Worm (Caenorhabditis elegans): ENCODE data around the gene F35B12.10.

Gene F35B12.10

DNA sequence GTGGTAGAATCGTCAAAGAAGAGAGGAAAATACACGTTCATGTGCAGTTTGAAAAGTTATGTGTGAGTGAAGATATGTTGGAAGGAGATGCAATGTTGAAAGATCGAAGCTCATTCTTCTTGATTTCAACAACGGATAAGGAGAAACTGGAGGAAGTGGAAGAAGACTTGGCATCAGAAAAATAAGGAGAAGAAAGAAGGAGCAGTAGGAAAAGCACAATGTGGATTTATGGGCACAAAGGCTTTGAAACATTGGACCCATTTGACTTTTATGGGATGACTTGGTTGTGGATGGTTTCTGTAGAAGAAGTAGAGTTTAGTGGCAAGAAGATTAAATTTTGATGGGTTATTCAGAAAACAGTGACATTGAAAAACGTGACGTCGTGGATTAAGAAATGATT, 9.0 kb downstream of the F35B12.10 start:
- TF ChIP-seq nhr-10 (tag; optimal IDR thresholded peaks at IDR 0.05) (no peak), crh-2 (tag; optimal IDR thresholded peaks at IDR 0.05) (no peak), nhr-25 (tag; optimal IDR thresholded peaks at IDR 0.05) (no peak), snpc-4 (tag; optimal IDR thresholded peaks at IDR 0.05) (no peak), mab-5 (tag; optimal IDR thresholded peaks at IDR 0.05) (peak; percentile 58), nhr-21 (tag; optimal IDR thresholded peaks at IDR 0.05) (no peak), Y55F3AM.14 (GFP tag; optimal IDR thresholded peaks at IDR 0.05) (no peak), dmd-4 (tag; optimal IDR thresholded peaks at IDR 0.05) (no peak), ztf-11 (tag; optimal IDR thresholded peaks at IDR 0.05) (no peak)

DNA sequence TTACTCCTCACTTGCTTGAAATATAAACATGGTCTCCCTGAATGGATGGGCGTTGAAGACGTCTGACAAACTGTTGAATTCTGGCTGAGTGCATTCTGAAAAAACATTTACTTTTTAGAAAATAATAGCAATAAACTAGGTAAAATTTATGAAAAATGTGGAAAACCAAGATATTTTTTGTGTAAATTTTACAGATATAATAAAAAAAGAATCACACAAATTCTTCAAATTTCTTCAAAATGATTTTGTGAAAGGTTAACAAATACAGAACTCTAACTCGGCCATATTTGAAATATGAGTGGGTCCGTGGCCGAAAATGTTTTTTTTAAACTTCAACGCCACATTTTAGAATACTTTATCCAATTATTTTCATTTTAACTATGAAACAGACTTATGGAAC, 10.9 kb downstream of the F35B12.10 start, which contains the start of gene glb-15:
Gene glb-15, minus strand, starts transcription at position 101 of the 400 bp plus-strand sequence.
- TF ChIP-seq sem-4 (tag; optimal IDR thresholded peaks at IDR 0.05): no peak
- TF ChIP-seq blmp-1 (tag; optimal IDR thresholded peaks at IDR 0.05; ENCODE audit: insufficient read depth): no peak
- no peak for TF ChIP-seq sma-9 (GFP tag; optimal IDR thresholded peaks at IDR 0.05)
- TF ChIP-seq sma-9 (tag; optimal IDR thresholded peaks at IDR 0.05): no peak
- no peak for TF ChIP-seq R02D3.7 (tag; optimal IDR thresholded peaks at IDR 0.05)
- no peak for TF ChIP-seq F13H6.1 (tag; optimal IDR thresholded peaks at IDR 0.05)
- TF ChIP-seq unc-62 (GFP tag; optimal IDR thresholded peaks at IDR 0.05): no peak
- no peak for TF ChIP-seq nhr-6 (tag; optimal IDR thresholded peaks at IDR 0.05)
- TF ChIP-seq alr-1 (tag; optimal IDR thresholded peaks at IDR 0.05): no peak
- no peak for TF ChIP-seq mbf-1 (tag; optimal IDR thresholded peaks at IDR 0.05)
- no peak for TF ChIP-seq sma-3 (GFP tag; optimal IDR thresholded peaks at IDR 0.05)

DNA sequence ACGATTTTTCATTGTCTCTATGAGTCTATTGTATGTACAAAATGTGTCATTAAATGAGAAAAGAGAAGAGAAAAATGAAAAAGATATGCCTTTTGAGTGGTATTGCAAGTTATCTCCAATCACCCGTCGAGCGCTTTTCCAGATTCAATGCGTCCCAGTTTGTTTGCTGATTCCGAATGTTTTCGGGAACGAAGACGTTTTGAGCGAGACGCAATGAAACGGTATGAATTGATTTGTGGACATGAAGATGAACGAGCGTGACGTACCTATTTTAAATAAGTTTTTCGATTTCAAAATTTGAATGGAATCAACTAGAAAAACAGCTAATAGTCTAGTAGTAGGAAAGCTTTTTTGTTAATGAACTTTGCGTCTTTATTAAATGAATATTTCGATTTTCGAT, 12.3 kb downstream of the F35B12.10 start:
- TF ChIP-seq nhr-21 (tag; optimal IDR thresholded peaks at IDR 0.05) (peak; percentile 4), ceh-16 (tag; optimal IDR thresholded peaks at IDR 0.05) (no peak), nhr-77 (tag; optimal IDR thresholded peaks at IDR 0.05) (no peak), ztf-4 (tag; optimal IDR thresholded peaks at IDR 0.05) (no peak), unc-55 (GFP tag; optimal IDR thresholded peaks at IDR 0.05) (no peak), nhr-237 (tag; optimal IDR thresholded peaks at IDR 0.05) (peak; percentile 5), lsy-2 (tag; optimal IDR thresholded peaks at IDR 0.05) (no peak), ama-1 (optimal IDR thresholded peaks at IDR 0.05) (peak; percentile 53), ztf-11 (tag; optimal IDR thresholded peaks at IDR 0.05) (no peak), mab-5 (tag; optimal IDR thresholded peaks at IDR 0.05) (no peak), lin-39 (tag; optimal IDR thresholded peaks at IDR 0.05) (no peak), ZK546.5 (tag; optimal IDR thresholded peaks at IDR 0.05) (no peak), blmp-1 (tag; optimal IDR thresholded peaks at IDR 0.05; ENCODE audit: insufficient read depth) (peak; percentile 4), mbf-1 (tag; optimal IDR thresholded peaks at IDR 0.05) (no peak)

DNA sequence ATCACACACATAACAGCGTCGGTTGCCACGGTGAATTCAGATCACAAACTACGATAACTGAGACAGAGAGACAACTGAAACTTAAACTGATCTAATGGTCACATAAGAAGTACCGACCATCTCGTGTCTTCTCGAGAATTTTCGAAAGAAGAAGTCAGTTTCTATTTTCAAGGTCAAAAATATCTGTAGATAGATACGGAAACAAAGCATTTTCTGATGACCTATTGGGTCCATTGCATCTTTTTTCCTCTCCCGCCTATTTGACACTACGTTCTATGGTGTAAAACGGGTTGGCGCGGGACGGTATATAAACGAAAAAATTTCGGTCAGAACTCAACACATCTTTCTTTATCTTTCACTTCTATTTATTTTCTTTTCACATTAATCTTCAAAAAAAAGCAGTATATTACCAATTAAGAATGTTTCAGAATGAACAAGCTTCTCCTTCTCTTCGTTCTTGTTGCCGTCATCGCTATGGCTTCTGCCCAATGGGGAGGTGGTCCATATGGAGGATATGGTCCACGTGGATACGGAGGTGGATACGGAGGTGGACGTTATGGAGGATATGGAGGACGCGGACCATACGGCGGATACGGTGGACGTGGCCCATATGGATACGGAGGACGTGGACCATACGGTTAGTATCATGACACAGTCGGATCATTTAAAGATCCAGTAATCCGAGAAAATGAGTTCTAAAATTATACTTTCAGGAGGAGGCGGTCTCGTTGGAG, 13.0 kb downstream of the F35B12.10 start, which contains the start of gene nlp-24:
Gene nlp-24, plus strand, starts transcription at position 429 of the 734 bp plus-strand sequence.
- no peak for TF ChIP-seq elt-3 (tag; optimal IDR thresholded peaks at IDR 0.05)
- TF ChIP-seq mbf-1 (tag; optimal IDR thresholded peaks at IDR 0.05): no peak
- TF ChIP-seq nhr-77 (tag; optimal IDR thresholded peaks at IDR 0.05): no peak
- peak; percentile 70 for TF ChIP-seq nhr-21 (tag; optimal IDR thresholded peaks at IDR 0.05)
- peak; percentile 39 for TF ChIP-seq sma-3 (GFP tag; optimal IDR thresholded peaks at IDR 0.05)
- peak; percentile 19 for TF ChIP-seq crh-2 (tag; optimal IDR thresholded peaks at IDR 0.05)
- TF ChIP-seq nhr-237 (tag; optimal IDR thresholded peaks at IDR 0.05): no peak
- no peak for TF ChIP-seq ceh-82 (tag; optimal IDR thresholded peaks at IDR 0.05)
- no peak for TF ChIP-seq Y55F3AM.14 (GFP tag; optimal IDR thresholded peaks at IDR 0.05)
- TF ChIP-seq ztf-11 (tag; optimal IDR thresholded peaks at IDR 0.05): no peak
- no peak for TF ChIP-seq ZK546.5 (tag; optimal IDR thresholded peaks at IDR 0.05)
- peak; percentile 24 for TF ChIP-seq nhr-129 (tag; optimal IDR thresholded peaks at IDR 0.05)
- no peak for TF ChIP-seq F13H6.1 (tag; optimal IDR thresholded peaks at IDR 0.05)
- TF ChIP-seq C34F6.9 (tag; optimal IDR thresholded peaks at IDR 0.05): no peak
- TF ChIP-seq nhr-25 (tag; optimal IDR thresholded peaks at IDR 0.05): peak; percentile 90
- no peak for TF ChIP-seq nhr-11 (tag; optimal IDR thresholded peaks at IDR 0.05)
- no peak for TF ChIP-seq peb-1 (tag; optimal IDR thresholded peaks at IDR 0.05)
- no peak for TF ChIP-seq ztf-4 (tag; optimal IDR thresholded peaks at IDR 0.05)
- TF ChIP-seq ztf-1 (GFP tag; conservative IDR thresholded peaks at IDR 0.05): no peak
- TF ChIP-seq nhr-23 (tag; optimal IDR thresholded peaks at IDR 0.05): no peak
- no peak for TF ChIP-seq R02D3.7 (tag; optimal IDR thresholded peaks at IDR 0.05)
- no peak for TF ChIP-seq unc-55 (GFP tag; optimal IDR thresholded peaks at IDR 0.05)
- TF ChIP-seq nhr-10 (tag; optimal IDR thresholded peaks at IDR 0.05): no peak
- TF ChIP-seq alr-1 (tag; optimal IDR thresholded peaks at IDR 0.05): no peak
- TF ChIP-seq unc-62 (GFP tag; optimal IDR thresholded peaks at IDR 0.05): no peak
- no peak for TF ChIP-seq zag-1 (tag; optimal IDR thresholded peaks at IDR 0.05)
- peak; percentile 76 for TF ChIP-seq ama-1 (optimal IDR thresholded peaks at IDR 0.05)
- TF ChIP-seq fos-1 (tag; optimal IDR thresholded peaks at IDR 0.05): peak; percentile 20
- TF ChIP-seq sma-9 (GFP tag; optimal IDR thresholded peaks at IDR 0.05): peak; percentile 72
- no peak for TF ChIP-seq sma-9 (tag; optimal IDR thresholded peaks at IDR 0.05)
- TF ChIP-seq blmp-1 (tag; optimal IDR thresholded peaks at IDR 0.05; ENCODE audit: insufficient read depth): peak; percentile 79
- peak; percentile 61 for TF ChIP-seq ceh-16 (tag; optimal IDR thresholded peaks at IDR 0.05)
- peak in 1 of 2 experiments; percentile 46 for TF ChIP-seq lsy-2 (tag; optimal IDR thresholded peaks at IDR 0.05)
- no peak for TF ChIP-seq mab-5 (tag; optimal IDR thresholded peaks at IDR 0.05)
- TF ChIP-seq nhr-6 (tag; optimal IDR thresholded peaks at IDR 0.05): peak; percentile 49
- TF ChIP-seq nhr-12 (tag; optimal IDR thresholded peaks at IDR 0.05): no peak
- no peak for TF ChIP-seq snpc-4 (tag; optimal IDR thresholded peaks at IDR 0.05)
- TF ChIP-seq aly-2 (tag; optimal IDR thresholded peaks at IDR 0.05): no peak
- no peak for TF ChIP-seq unc-39 (tag; optimal IDR thresholded peaks at IDR 0.05)
- no peak for TF ChIP-seq lin-13 (GFP tag; optimal IDR thresholded peaks at IDR 0.05)
